Fruit fly (Drosophila melanogaster) whole organism, embryonic: ENCODE results near the gene GCS2beta.
A peak's percentile ranks its signal among the peaks of the same experiment; 100 is the strongest.

Experiments used
- CG10565 ChIP-seq: fragments of 200-800 bp; sonication (Bioruptor generic); optimal IDR thresholded peaks from 3 replicates; lab custom pipeline; 2016; ENCODE audit warnings: missing biosample characterization, mild to moderate bottlenecking, missing genetic modification characterization
- CG11456 ChIP-seq: fragments of 200-800 bp; sonication (Bioruptor generic); IDR thresholded peaks from 3 replicates; pipeline ENCODE4 v1.3.6; 2022; ENCODE audit warnings: missing biosample characterization, missing genetic modification characterization
- CG11696 ChIP-seq: fragments of 200-800 bp; sonication (Bioruptor generic); IDR thresholded peaks from 2 replicates; pipeline ENCODE4 v1.3.6; 2022; ENCODE audit warnings: missing biosample characterization, missing genetic modification characterization
- CG12659 ChIP-seq: fragments of 200-800 bp; sonication (Bioruptor generic); optimal IDR thresholded peaks from 3 replicates; lab custom pipeline; 2017; ENCODE audit warnings: mild to moderate bottlenecking, missing biosample characterization, missing genetic modification reagents, missing genetic modification characterization
- CG13123 ChIP-seq: fragments of 200-800 bp; sonication (Bioruptor generic); optimal IDR thresholded peaks from 2 replicates; lab custom pipeline; 2016; ENCODE audit warnings: missing biosample characterization, missing genetic modification characterization
- CG17568 ChIP-seq: fragments of 200-800 bp; sonication (Bioruptor generic); optimal IDR thresholded peaks from 2 replicates; lab custom pipeline; 2018; ENCODE audit warnings: missing biosample characterization, mild to moderate bottlenecking, missing genetic modification characterization, moderate library complexity
- CG17829 ChIP-seq: fragments of 200-800 bp; optimal IDR thresholded peaks from 2 replicates; lab custom pipeline; 2019; ENCODE audit warnings: missing biosample characterization, mild to moderate bottlenecking, missing genetic modification characterization, moderate library complexity
- CG2875 ChIP-seq: fragments of 200-800 bp; sonication (Bioruptor generic); optimal IDR thresholded peaks from 2 replicates; lab custom pipeline; 2017; ENCODE audit warnings: missing biosample characterization, mild to moderate bottlenecking, missing genetic modification characterization, missing genetic modification reagents
- CG32767 ChIP-seq: fragments of 200-800 bp; sonication (Bioruptor generic); IDR thresholded peaks from 2 replicates; pipeline ENCODE4 v1.3.6; 2022; ENCODE audit warnings: missing biosample characterization, missing genetic modification characterization
- CG3407 ChIP-seq: fragments of 200-800 bp; sonication (Bioruptor generic); optimal IDR thresholded peaks from 2 replicates; lab custom pipeline; 2018; ENCODE audit warnings: missing biosample characterization, mild to moderate bottlenecking, missing genetic modification characterization
- CG34224 ChIP-seq: fragments of 200-800 bp; sonication (Bioruptor generic); IDR thresholded peaks from 3 replicates; pipeline ENCODE4 v1.3.6; 2022; ENCODE audit warnings: missing biosample characterization, missing genetic modification characterization; ENCODE audit not compliant: partially characterized antibody
- CG3995 ChIP-seq: fragments of 200-800 bp; sonication (Bioruptor generic); optimal IDR thresholded peaks from 3 replicates; lab custom pipeline; 2016; ENCODE audit warnings: missing biosample characterization, missing genetic modification characterization
- CG6791 ChIP-seq: fragments of 200-800 bp; sonication (Bioruptor generic); IDR thresholded peaks from 3 replicates; pipeline ENCODE4 v1.3.6; 2022; ENCODE audit warnings: missing biosample characterization, missing genetic modification characterization; ENCODE audit not compliant: partially characterized antibody
- CG9215 ChIP-seq: fragments of 200-800 bp; sonication (Bioruptor generic); IDR thresholded peaks from 2 replicates; pipeline ENCODE4 v1.3.6; 2022; ENCODE audit warnings: missing biosample characterization, missing genetic modification characterization
- CG9932 ChIP-seq: fragments of 200-800 bp; sonication (Bioruptor generic); IDR thresholded peaks from 2 replicates; pipeline ENCODE4 v1.3.6; 2022; ENCODE audit warnings: missing biosample characterization, missing genetic modification characterization
- Chrac-16 ChIP-seq: fragments of 200-800 bp; sonication (Bioruptor generic); optimal IDR thresholded peaks from 3 replicates; lab custom pipeline; 2016; ENCODE audit warnings: missing biosample characterization, missing genetic modification characterization
- Doc2 ChIP-seq: fragments of 200-800 bp; sonication (Bioruptor generic); IDR thresholded peaks from 2 replicates; pipeline ENCODE4 v1.3.6; 2022; ENCODE audit warnings: missing biosample characterization, missing genetic modification characterization
- Doc3 ChIP-seq: fragments of 200-800 bp; sonication (Bioruptor generic); IDR thresholded peaks from 3 replicates; pipeline ENCODE4 v1.3.6; 2022; ENCODE audit warnings: missing biosample characterization, missing genetic modification characterization; ENCODE audit not compliant: partially characterized antibody
- Dp ChIP-seq: fragments of 200-800 bp; sonication (Bioruptor generic); optimal IDR thresholded peaks from 2 replicates; lab custom pipeline; 2018; ENCODE audit warnings: missing biosample characterization, mild to moderate bottlenecking, missing genetic modification characterization, moderate library complexity
- E2f1 ChIP-seq: fragments of 200-800 bp; sonication (Bioruptor generic); IDR thresholded peaks from 2 replicates; pipeline ENCODE4 v1.3.6; 2022; ENCODE audit warnings: missing biosample characterization, missing genetic modification characterization
- Fer2 ChIP-seq: fragments of 200-800 bp; sonication (Bioruptor generic); optimal IDR thresholded peaks from 2 replicates; lab custom pipeline; 2018; ENCODE audit warnings: missing biosample characterization, mild to moderate bottlenecking, missing genetic modification characterization, moderate library complexity
- HmgD ChIP-seq: fragments of 200-800 bp; sonication (Bioruptor generic); optimal IDR thresholded peaks from 3 replicates; lab custom pipeline; 2016; ENCODE audit warnings: missing biosample characterization, missing genetic modification characterization
- Hr51 ChIP-seq, 2 experiments: fragments of 200-800 bp; sonication (Bioruptor generic); optimal IDR thresholded peaks; 2 replicates in 1 of 2; 3 replicates in 1 of 2; lab custom pipeline; 2016 to 2018; ENCODE audit warnings: missing biosample characterization in 2 of 2, missing genetic modification characterization in 2 of 2, mild to moderate bottlenecking in 1 of 2, moderate library complexity in 1 of 2
- MBD-R2 ChIP-seq: fragments of 200-800 bp; sonication (Bioruptor generic); IDR thresholded peaks from 2 replicates; pipeline ENCODE4 v1.3.6; 2022; ENCODE audit warnings: missing biosample characterization, missing genetic modification characterization
- MTF-1 ChIP-seq: fragments of 200-800 bp; sonication (Bioruptor generic); optimal IDR thresholded peaks from 2 replicates; lab custom pipeline; 2018; ENCODE audit warnings: missing biosample characterization, mild to moderate bottlenecking, missing genetic modification characterization, borderline replicate concordance
- Med ChIP-seq: fragments of 200-800 bp; sonication (Bioruptor generic); peaks from one replicate; lab custom pipeline; 2016; ENCODE audit warnings: missing biosample characterization, missing genetic modification characterization, mild to moderate bottlenecking, inconsistent platforms, moderate library complexity
- Opbp ChIP-seq: fragments of 200-800 bp; sonication (Bioruptor generic); IDR thresholded peaks from 3 replicates; pipeline ENCODE4 v1.3.6; 2022; ENCODE audit warnings: missing biosample characterization, missing genetic modification characterization; ENCODE audit not compliant: partially characterized antibody
- Sin3A ChIP-seq: fragments of >200 bp; optimal IDR thresholded peaks from 2 replicates; lab custom pipeline; 2018
- Taf1 ChIP-seq: fragments of 200-800 bp; sonication (Bioruptor generic); IDR thresholded peaks from 2 replicates; pipeline ENCODE4 v1.3.6; 2022; ENCODE audit warnings: missing biosample characterization, missing genetic modification characterization
- Usf ChIP-seq: fragments of 200-800 bp; sonication (Bioruptor generic); optimal IDR thresholded peaks from 2 replicates; lab custom pipeline; 2017; ENCODE audit warnings: missing genotype, missing biosample characterization, missing genetic modification characterization
- bbx ChIP-seq: fragments of 200-800 bp; sonication (Bioruptor generic); IDR thresholded peaks from 2 replicates; pipeline ENCODE4 v1.3.6; 2022; ENCODE audit warnings: missing biosample characterization, missing genetic modification characterization; ENCODE audit not compliant: partially characterized antibody
- cato ChIP-seq: fragments of 200-800 bp; sonication (Bioruptor generic); optimal IDR thresholded peaks from 2 replicates; lab custom pipeline; 2016; ENCODE audit warnings: missing biosample characterization, missing genetic modification characterization, borderline replicate concordance
- chinmo ChIP-seq: fragments of 200-800 bp; sonication (Bioruptor generic); IDR thresholded peaks from 4 replicates; pipeline ENCODE4 v1.3.6; 2022; ENCODE audit warnings: missing biosample characterization, missing genetic modification characterization; ENCODE audit not compliant: partially characterized antibody
- dan ChIP-seq: fragments of 200-800 bp; sonication (Bioruptor generic); IDR thresholded peaks from 2 replicates; pipeline ENCODE4 v1.3.6; 2022; ENCODE audit warnings: missing biosample characterization, missing genetic modification characterization
- eve ChIP-seq, 2 experiments: fragments of >200 bp; optimal IDR thresholded peaks; 2 replicates each; lab custom pipeline; 2017; ENCODE audit warnings: missing biosample characterization in 2 of 2, missing genetic modification characterization in 2 of 2
- fru ChIP-seq: fragments of >200 bp; optimal IDR thresholded peaks from 2 replicates; lab custom pipeline; 2017
- gcm2 ChIP-seq: fragments of 200-800 bp; sonication (Bioruptor generic); optimal IDR thresholded peaks from 2 replicates; lab custom pipeline; 2016; ENCODE audit warnings: missing biosample characterization, missing genetic modification characterization
- gsb-n ChIP-seq: fragments of 200-800 bp; sonication (Bioruptor generic); optimal IDR thresholded peaks from 3 replicates; lab custom pipeline; 2018; ENCODE audit warnings: missing biosample characterization, mild to moderate bottlenecking, missing genetic modification characterization
- knrl ChIP-seq: fragments of 200-800 bp; sonication (Bioruptor generic); IDR thresholded peaks from 3 replicates; pipeline ENCODE4 v1.3.6; 2022; ENCODE audit warnings: missing biosample characterization, missing genetic modification characterization; ENCODE audit not compliant: partially characterized antibody
- maf-S ChIP-seq: fragments of 200-800 bp; sonication (Bioruptor generic); optimal IDR thresholded peaks from 2 replicates; lab custom pipeline; 2016; ENCODE audit warnings: missing biosample characterization, missing genetic modification characterization
- mirr ChIP-seq: fragments of 200-800 bp; sonication (Bioruptor generic); optimal IDR thresholded peaks from 3 replicates; lab custom pipeline; 2018; ENCODE audit warnings: missing biosample characterization, mild to moderate bottlenecking, missing genetic modification characterization
- nau ChIP-seq: fragments of 200-800 bp; sonication (Bioruptor generic); optimal IDR thresholded peaks from 3 replicates; lab custom pipeline; 2017; ENCODE audit warnings: missing biosample characterization, mild to moderate bottlenecking, missing genetic modification characterization, missing genetic modification reagents
- pum ChIP-seq: fragments of 200-800 bp; sonication (Bioruptor generic); optimal IDR thresholded peaks from 2 replicates; lab custom pipeline; 2016; ENCODE audit warnings: missing biosample characterization, missing genetic modification characterization
- row ChIP-seq: fragments of 200-800 bp; sonication (Bioruptor generic); IDR thresholded peaks from 3 replicates; pipeline ENCODE4 v1.3.6; 2022; ENCODE audit warnings: missing biosample characterization, missing genetic modification characterization
- sc ChIP-seq, 3 experiments: fragments of >200 bp in 2 of 3; fragments of 200-800 bp in 1 of 3; sonication (Bioruptor generic) in 1 of 3; optimal IDR thresholded peaks; 2 replicates in 2 of 3; 3 replicates in 1 of 3; lab custom pipeline; 2017; ENCODE audit warnings: mild to moderate bottlenecking in 1 of 3, missing biosample characterization in 1 of 3, missing genetic modification characterization in 1 of 3, missing genetic modification reagents in 1 of 3
- slbo ChIP-seq: fragments of 200-800 bp; sonication (Bioruptor generic); IDR thresholded peaks from 2 replicates; pipeline ENCODE4 v1.3.6; 2022; ENCODE audit warnings: missing biosample characterization, missing genetic modification characterization
- stc ChIP-seq: fragments of 200-800 bp; sonication (Bioruptor generic); IDR thresholded peaks from 2 replicates; pipeline ENCODE4 v1.3.6; 2022; ENCODE audit warnings: missing biosample characterization, missing genetic modification characterization
- stwl ChIP-seq: fragments of 200-800 bp; sonication (Bioruptor generic); optimal IDR thresholded peaks from 3 replicates; lab custom pipeline; 2018; ENCODE audit warnings: missing biosample characterization, mild to moderate bottlenecking, missing genetic modification characterization, moderate library complexity
- tio ChIP-seq: fragments of 200-800 bp; sonication (Bioruptor generic); optimal IDR thresholded peaks from 2 replicates; lab custom pipeline; 2017; ENCODE audit warnings: missing biosample characterization, missing genetic modification characterization, inconsistent platforms
- toy ChIP-seq: fragments of 200-800 bp; sonication (Bioruptor generic); IDR thresholded peaks from 2 replicates; pipeline ENCODE4 v1.3.6; 2022; ENCODE audit warnings: missing biosample characterization, missing genetic modification characterization

GCS2beta gene

dm6 chr2L:17500946-17501451, 16.9 kb upstream of the GCS2beta start, which contains the start of the genes mEFTs and Dhc36C (continued):
- TF ChIP-seq mirr (no peak), cato (GFP tag; lab: Kevin White, UChicago) (no peak), CG9215 (GFP tag; lab: Robert Waterston, UW) (no peak), toy (GFP tag; lab: Robert Waterston, UW) (no peak), CG34224 (GFP tag; lab: Robert Waterston, UW) (peak; percentile 84), Doc2 (no peak), row (GFP tag; lab: Robert Waterston, UW) (no peak; the same call in 2 of the 3 replicates), CG3407 (GFP tag; lab: Kevin White, UChicago) (no peak), knrl (GFP tag; lab: Robert Waterston, UW) (peak; percentile 87), MBD-R2 (GFP tag; lab: Robert Waterston, UW) (peak; percentile 91), slbo (peak; percentile 39), Med (peak; percentile 85), stc (GFP tag; lab: Robert Waterston, UW) (0 out of 2 replicates have a peak, but pooled peaks have one; percentile 13), gcm2 (GFP tag; lab: Kevin White, UChicago) (no peak), CG11456 (no peak; the same call in 2 of the 3 replicates), Dp (GFP tag; lab: Kevin White, UChicago) (peak; percentile 78), Opbp (peak; percentile 95), sc (optimal IDR thresholded peaks at IDR 0.05; lab: Kevin White, UChicago) (no peak), sc (GFP tag; optimal IDR thresholded peaks at IDR 0.05; lab: Kevin White, UChicago) (no peak), bbx (GFP tag; lab: Robert Waterston, UW) (peak; percentile 91), pum (GFP tag; lab: Kevin White, UChicago) (no peak), maf-S (GFP tag; lab: Kevin White, UChicago) (no peak), stwl (tag; lab: Kevin White, UChicago) (peak; percentile 70), CG10565 (GFP tag; lab: Kevin White, UChicago) (no peak), CG9932 (GFP tag; lab: Robert Waterston, UW) (0 out of 2 replicates have a peak, but pooled peaks have one; percentile 11), CG17829 (tag; lab: Kevin White, UChicago) (peak; percentile 8), HmgD (GFP tag; lab: Kevin White, UChicago) (peak; percentile 15), CG12659 (GFP tag; lab: Kevin White, UChicago) (peak; percentile 18), CG3995 (GFP tag; lab: Kevin White, UChicago) (no peak), CG2875 (GFP tag; lab: Kevin White, UChicago) (no peak), fru (lab: Kevin White, UChicago) (no peak), eve (GFP tag; optimal IDR thresholded peaks at IDR 0.05; lab: Kevin White, UChicago) (no peak), gsb-n (tag; lab: Kevin White, UChicago) (no peak), E2f1 (GFP tag; lab: Robert Waterston, UW) (no peak), nau (no peak), Hr51 (GFP tag; optimal IDR thresholded peaks at IDR 0.05; lab: Kevin White, UChicago) (no peak), Taf1 (GFP tag; lab: Robert Waterston, UW) (no peak), Chrac-16 (GFP tag; lab: Kevin White, UChicago) (no peak), MTF-1 (no peak), Fer2 (tag; lab: Kevin White, UChicago) (no peak), chinmo (GFP tag; lab: Robert Waterston, UW) (peak; percentile 84; the same call in 3 of the 4 replicates), CG13123 (GFP tag; lab: Kevin White, UChicago) (no peak), CG32767 (GFP tag; lab: Robert Waterston, UW) (no peak), CG11696 (GFP tag; lab: Robert Waterston, UW) (no peak), Doc3 (GFP tag; lab: Robert Waterston, UW) (peak; percentile 76), dan (GFP tag; lab: Robert Waterston, UW) (no peak), CG17568 (GFP tag; lab: Kevin White, UChicago) (no peak), Sin3A (lab: Kevin White, UChicago) (peak; percentile 40), CG6791 (peak; percentile 90), Usf (GFP tag; lab: Kevin White, UChicago) (no peak), tio (GFP tag; lab: Kevin White, UChicago) (no peak)
